Fruit fly (Drosophila melanogaster): ENCODE results near the gene CG1677.

CG1677 gene

DNA sequence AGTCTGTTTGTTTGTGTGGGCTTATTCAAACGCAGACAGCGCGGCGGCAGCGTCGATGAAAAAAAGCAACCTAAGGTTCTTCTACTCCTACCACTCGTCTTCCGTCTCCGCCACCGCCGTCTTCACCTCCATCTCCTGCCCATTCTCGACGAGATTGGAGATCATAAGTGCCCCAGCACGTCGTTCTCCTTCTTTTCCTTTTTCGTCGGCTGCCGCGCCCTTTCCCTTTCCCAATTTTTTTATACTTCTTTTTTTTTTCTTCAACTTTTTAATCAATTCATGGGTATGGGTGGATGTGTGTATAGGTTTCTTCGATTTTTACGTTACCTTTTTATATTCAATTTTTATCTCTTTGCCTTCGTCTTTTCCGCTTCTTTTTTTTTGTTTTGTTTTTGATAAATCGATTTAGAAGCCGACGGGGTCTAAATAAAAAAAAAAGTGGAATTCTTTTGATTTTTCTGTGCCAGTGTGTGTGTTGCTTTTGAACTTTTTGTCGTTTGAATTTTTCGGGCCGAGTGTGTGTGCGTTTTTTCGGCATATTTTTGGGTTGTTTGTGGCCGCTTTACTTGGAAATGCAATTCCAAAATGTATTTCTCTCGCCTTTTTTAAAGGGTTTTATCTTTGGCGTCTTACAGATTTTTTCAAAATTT, 100.7 kb downstream of the CG1677 start (continued):
- TF ChIP-seq CG13424 (tag; optimal IDR thresholded peaks at IDR 0.05), result no peak
- TF ChIP-seq dmrt11E (tag; optimal IDR thresholded peaks at IDR 0.05), result peak; percentile 19

DNA sequence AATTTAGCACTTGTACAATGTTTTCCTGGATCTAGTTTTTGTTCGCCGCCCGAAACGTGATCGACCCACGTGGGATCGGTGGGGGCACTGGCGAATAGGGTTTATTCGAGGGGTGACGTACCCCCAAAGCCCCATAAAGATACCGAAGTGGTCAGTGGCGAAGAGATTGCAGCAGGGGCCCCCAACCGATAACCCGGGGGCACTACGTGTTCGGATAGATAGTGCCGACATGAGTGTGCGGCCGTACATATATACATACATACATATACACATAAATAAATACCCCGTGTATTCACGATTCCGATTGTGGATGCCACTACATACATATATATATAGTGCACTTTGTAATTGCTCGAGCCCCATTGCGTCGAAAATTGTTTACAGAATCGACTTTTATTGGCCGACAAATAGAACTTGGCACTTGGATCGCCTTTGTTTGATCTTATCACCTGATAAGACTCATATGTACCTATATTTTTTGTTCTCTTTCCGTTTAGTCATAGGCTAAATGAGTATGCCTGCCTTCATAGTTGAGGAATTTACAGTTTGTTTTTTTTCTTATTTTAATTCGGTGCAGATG, 101.7 kb downstream of the CG1677 start:
- TF ChIP-seq cg (GFP tag; optimal IDR thresholded peaks at IDR 0.05), result peak; percentile 47
- TF ChIP-seq sens (GFP tag), result peak; percentile 47
- TF ChIP-seq Hr78 (GFP tag; optimal IDR thresholded peaks at IDR 0.05), result peak in 1 of 2 experiments; percentile 67
- no peak for TF ChIP-seq bowl (GFP tag; IDR thresholded peaks at IDR 0.05)
- 0 out of 2 replicates have a peak, but pooled peaks have one; percentile 12 for TF ChIP-seq CG32767 (GFP tag; IDR thresholded peaks at IDR 0.05)
- TF ChIP-seq exex (tag; optimal IDR thresholded peaks at IDR 0.05), result peak; percentile 29
- TF ChIP-seq pita (GFP tag; optimal IDR thresholded peaks at IDR 0.05), result no peak
- TF ChIP-seq Hr3 (GFP tag; optimal IDR thresholded peaks at IDR 0.05), result no peak
- no peak for TF ChIP-seq tap (tag; optimal IDR thresholded peaks at IDR 0.05)
- TF ChIP-seq chinmo (GFP tag; IDR thresholded peaks at IDR 0.05; ENCODE audit: partially characterized antibody), result 0 out of 4 replicates have a peak, but pooled peaks have one; percentile 19
- TF ChIP-seq sug (tag; optimal IDR thresholded peaks at IDR 0.05), result peak; percentile 89
- TF ChIP-seq NFAT (GFP tag; IDR thresholded peaks at IDR 0.05), result no peak
- TF ChIP-seq GATAe (GFP tag; conservative IDR thresholded peaks at IDR 0.05), result peak; percentile 51; the same call in 1 of the 2 replicates
- TF ChIP-seq CG15696 (tag; optimal IDR thresholded peaks at IDR 0.05), result no peak
- TF ChIP-seq trem (tag; optimal IDR thresholded peaks at IDR 0.05), result no peak
- peak; percentile 0 for TF ChIP-seq CG10209 (GFP tag; optimal IDR thresholded peaks at IDR 0.05)
- TF ChIP-seq cwo (GFP tag; optimal IDR thresholded peaks at IDR 0.05), result peak; percentile 70
- TF ChIP-seq sd (tag; optimal IDR thresholded peaks at IDR 0.05), result peak; percentile 13
- TF ChIP-seq CG6175 (GFP tag; IDR thresholded peaks at IDR 0.05), result 0 out of 3 replicates have a peak, but pooled peaks have one; percentile 39
- no peak for TF ChIP-seq dan (GFP tag; IDR thresholded peaks at IDR 0.05)
- peak; percentile 57 for TF ChIP-seq grn (GFP tag; optimal IDR thresholded peaks at IDR 0.05)
- TF ChIP-seq Scr (GFP tag; IDR thresholded peaks at IDR 0.05; ENCODE audit: partially characterized antibody), result no peak
- TF ChIP-seq CG16813 (GFP tag; IDR thresholded peaks at IDR 0.05; ENCODE audit: partially characterized antibody), result no peak
- TF ChIP-seq CG10979 (tag; optimal IDR thresholded peaks at IDR 0.05), result no peak
- TF ChIP-seq crol (GFP tag; IDR thresholded peaks at IDR 0.05), result peak; percentile 47; the same call in 1 of the 2 replicates
- peak; percentile 69 for TF ChIP-seq Med (GFP tag)
- TF ChIP-seq run (tag; optimal IDR thresholded peaks at IDR 0.05), result no peak
- peak; percentile 28 for TF ChIP-seq nom (GFP tag; optimal IDR thresholded peaks at IDR 0.05)
- no peak for TF ChIP-seq rib (GFP tag; IDR thresholded peaks at IDR 0.05)

DNA sequence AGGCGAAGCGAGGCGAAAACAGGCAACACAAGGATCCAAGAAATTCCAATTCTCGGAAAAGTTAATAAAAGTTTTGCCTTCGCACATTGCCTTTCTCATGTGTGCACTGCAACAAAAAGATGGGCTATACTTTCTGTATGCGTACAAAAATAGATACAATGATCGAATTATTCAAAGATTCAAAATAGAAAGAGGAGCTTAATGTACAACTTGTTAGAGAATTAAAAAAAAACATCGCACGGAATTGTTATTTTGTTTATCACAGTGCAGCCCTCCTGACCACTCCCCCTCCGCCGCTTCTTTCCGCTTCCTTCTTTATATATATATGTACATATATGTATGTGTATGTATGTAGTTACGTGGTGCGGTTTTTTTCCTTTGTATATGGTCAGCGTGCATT, 103.3 kb downstream of the CG1677 start:
- no peak; the same call in 1 of the 2 replicates for TF ChIP-seq CG31441 (GFP tag; IDR thresholded peaks at IDR 0.05)
- peak; percentile 37 for TF ChIP-seq CG17359 (tag; optimal IDR thresholded peaks at IDR 0.05)
- TF ChIP-seq CG8944 (GFP tag; optimal IDR thresholded peaks at IDR 0.05), result no peak
- no peak for TF ChIP-seq zen (tag; optimal IDR thresholded peaks at IDR 0.05)
- no peak for TF ChIP-seq CG8478 (optimal IDR thresholded peaks at IDR 0.05)
- peak; percentile 51 for TF ChIP-seq CG10959 (GFP tag; IDR thresholded peaks at IDR 0.05)
- no peak for TF ChIP-seq tup (GFP tag; optimal IDR thresholded peaks at IDR 0.05)
- no peak for TF ChIP-seq CTCF (GFP tag; optimal IDR thresholded peaks at IDR 0.05)
- 0 out of 2 replicates have a peak, but pooled peaks have one; percentile 33 for TF ChIP-seq CG1024 (GFP tag; IDR thresholded peaks at IDR 0.05)
- peak; percentile 13; the same call in 1 of the 2 replicates for TF ChIP-seq ssp (GFP tag; IDR thresholded peaks at IDR 0.05)
- TF ChIP-seq Blimp-1 (GFP tag; optimal IDR thresholded peaks at IDR 0.05), result peak; percentile 45
- TF ChIP-seq Spps (tag; optimal IDR thresholded peaks at IDR 0.05), result peak; percentile 29
- TF ChIP-seq CG11093 (GFP tag; IDR thresholded peaks at IDR 0.05), result 0 out of 3 replicates have a peak, but pooled peaks have one; percentile 36
- peak; percentile 68 for TF ChIP-seq Xrp1 (GFP tag; IDR thresholded peaks at IDR 0.05)
- peak; percentile 54; the same call in 1 of the 2 replicates for TF ChIP-seq CG6689 (GFP tag; IDR thresholded peaks at IDR 0.05)
- TF ChIP-seq CG4282 (GFP tag; optimal IDR thresholded peaks at IDR 0.05), result no peak
- peak; percentile 87 for TF ChIP-seq nom (GFP tag; optimal IDR thresholded peaks at IDR 0.05)
- TF ChIP-seq CG2712 (tag; optimal IDR thresholded peaks at IDR 0.05), result peak; percentile 35

All from whole organism, embryonic.